Worm (Caenorhabditis elegans) whole organism, young adult: ENCODE data around the gene elpc-2.
A peak's percentile ranks its signal among the peaks of the same experiment; 100 is the strongest.

Source experiments
- B0019.2 ChIP-seq: fragments of 200-800 bp; sonication (Bioruptor generic); conservative IDR thresholded peaks from 2 replicates; pipeline ENCODE4 v1.3.6; 2022; ENCODE audit warnings: missing genetic modification reagents, missing genetic modification characterization, missing compliant biosample characterization
- B0336.3 ChIP-seq: fragments of 200-800 bp; sonication (Bioruptor generic); IDR thresholded peaks from 2 replicates; pipeline ENCODE4 v1.3.6; 2022; ENCODE audit warnings: missing genetic modification characterization, missing compliant biosample characterization
- F37B4.10 ChIP-seq: fragments of 200-800 bp; sonication (Bioruptor generic); IDR thresholded peaks from 2 replicates; pipeline ENCODE4 v1.3.6; 2022; ENCODE audit warnings: missing genetic modification characterization, missing compliant biosample characterization
- F39B2.1 ChIP-seq: fragments of 200-800 bp; sonication (Bioruptor generic); IDR thresholded peaks from 2 replicates; pipeline ENCODE4 v1.3.6; 2022; ENCODE audit warnings: missing genetic modification reagents, missing genetic modification characterization, missing compliant biosample characterization
- F55B11.4 ChIP-seq: sonication (generic microtip); optimal IDR thresholded peaks from 2 replicates; lab custom pipeline; 2016; ENCODE audit warnings: missing compliant biosample characterization, missing genetic modification characterization, borderline replicate concordance; ENCODE audit not compliant: insufficient read depth
- F57C9.4 ChIP-seq: sonication (generic microtip); optimal IDR thresholded peaks from 2 replicates; lab custom pipeline; 2017; ENCODE audit warnings: mild to moderate bottlenecking, missing genetic modification characterization, missing compliant biosample characterization
- K11D2.4 ChIP-seq: fragments of 200-800 bp; sonication (Bioruptor generic); IDR thresholded peaks from 2 replicates; pipeline ENCODE4 v1.3.6; 2022; ENCODE audit warnings: missing genetic modification reagents, missing genetic modification characterization, missing compliant biosample characterization
- Y53G8AR.9 ChIP-seq: fragments of 200-800 bp; sonication (Bioruptor generic); conservative IDR thresholded peaks from 2 replicates; pipeline ENCODE4 v1.3.6; 2022; ENCODE audit warnings: missing genetic modification reagents, missing genetic modification characterization, missing compliant biosample characterization
- Y67H2A.10 ChIP-seq: fragments of 200-800 bp; sonication (Bioruptor generic); conservative IDR thresholded peaks from 2 replicates; pipeline ENCODE4 v1.3.6; 2022; ENCODE audit warnings: missing genetic modification reagents, missing genetic modification characterization, missing compliant biosample characterization
- aptf-2 ChIP-seq: fragments of 200-800 bp; sonication (Bioruptor generic); conservative IDR thresholded peaks from 2 replicates; pipeline ENCODE4 v1.3.6; 2022; ENCODE audit warnings: missing genetic modification reagents, missing genetic modification characterization, missing compliant biosample characterization
- attf-6 ChIP-seq: fragments of 200-800 bp; sonication (Bioruptor generic); IDR thresholded peaks from 2 replicates; pipeline ENCODE4 v1.3.6; 2022; ENCODE audit warnings: missing genetic modification reagents, missing genetic modification characterization, missing compliant biosample characterization
- cebp-2 ChIP-seq: fragments of 200-800 bp; sonication (Bioruptor generic); IDR thresholded peaks from 2 replicates; pipeline ENCODE4 v1.3.6; 2022; ENCODE audit warnings: missing genetic modification characterization, missing compliant biosample characterization
- ceh-100 ChIP-seq: fragments of 200-800 bp; sonication (Bioruptor generic); IDR thresholded peaks from 2 replicates; pipeline ENCODE4 v1.3.6; 2022; ENCODE audit warnings: missing genetic modification reagents, missing genetic modification characterization, missing compliant biosample characterization
- die-1 ChIP-seq: sonication (generic microtip); optimal IDR thresholded peaks from 2 replicates; lab custom pipeline; 2016; ENCODE audit warnings: missing genotype, mild to moderate bottlenecking, missing genetic modification characterization, missing compliant biosample characterization
- dox-1 ChIP-seq: fragments of 200-800 bp; sonication (Bioruptor generic); IDR thresholded peaks from 2 replicates; pipeline ENCODE4 v1.3.6; 2022; ENCODE audit warnings: missing genetic modification reagents, missing genetic modification characterization, missing compliant biosample characterization
- egrh-3 ChIP-seq: fragments of 200-800 bp; sonication (Bioruptor generic); IDR thresholded peaks from 2 replicates; pipeline ENCODE4 v1.3.6; 2022; ENCODE audit warnings: missing genetic modification reagents, missing genetic modification characterization, missing compliant biosample characterization
- ets-4 ChIP-seq: fragments of 200-800 bp; sonication (Bioruptor generic); optimal IDR thresholded peaks from 2 replicates; lab custom pipeline; 2018; ENCODE audit warnings: mild to moderate bottlenecking, missing genetic modification characterization, missing compliant biosample characterization
- hlh-26 ChIP-seq: fragments of 200-800 bp; sonication (Bioruptor generic); conservative IDR thresholded peaks from 2 replicates; pipeline ENCODE4 v1.3.6; 2022; ENCODE audit warnings: missing genetic modification reagents, missing genetic modification characterization, missing compliant biosample characterization
- hmg-1.2 ChIP-seq: fragments of 200-800 bp; sonication (Bioruptor generic); IDR thresholded peaks from 2 replicates; pipeline ENCODE4 v1.3.6; 2022; ENCODE audit warnings: missing genetic modification reagents, missing genetic modification characterization, missing compliant biosample characterization
- let-526 ChIP-seq: fragments of 200-800 bp; sonication (Bioruptor generic); IDR thresholded peaks from 2 replicates; pipeline ENCODE4 v1.3.6; 2022; ENCODE audit warnings: missing genetic modification reagents, missing genetic modification characterization, missing compliant biosample characterization
- lin-26 ChIP-seq: fragments of 200-800 bp; sonication (Bioruptor generic); IDR thresholded peaks from 2 replicates; pipeline ENCODE4 v1.3.6; 2022; ENCODE audit warnings: missing genetic modification reagents, missing genetic modification characterization, missing compliant biosample characterization
- lin-54 ChIP-seq: fragments of 200-800 bp; sonication (Bioruptor generic); optimal IDR thresholded peaks from 2 replicates; lab custom pipeline; 2018; ENCODE audit warnings: mild to moderate bottlenecking, missing genetic modification characterization, missing compliant biosample characterization
- madf-6 ChIP-seq: fragments of 200-800 bp; sonication (Bioruptor generic); IDR thresholded peaks from 2 replicates; pipeline ENCODE4 v1.3.6; 2022; ENCODE audit warnings: missing genetic modification reagents, missing genetic modification characterization, missing compliant biosample characterization
- mes-4 ChIP-seq: sonication (generic microtip); optimal IDR thresholded peaks from 2 replicates; lab custom pipeline; 2016; ENCODE audit warnings: missing genotype, missing genetic modification characterization, missing compliant biosample characterization
- nhr-90 ChIP-seq: sonication (generic microtip); optimal IDR thresholded peaks from 2 replicates; lab custom pipeline; 2016; ENCODE audit warnings: missing genotype, mild to moderate bottlenecking, missing genetic modification characterization, missing compliant biosample characterization
- rcor-1 ChIP-seq: fragments of 200-800 bp; sonication (Bioruptor generic); IDR thresholded peaks from 2 replicates; pipeline ENCODE4 v1.3.6; 2022; ENCODE audit warnings: missing genetic modification reagents, missing genetic modification characterization, missing compliant biosample characterization
- xnd-1 ChIP-seq: sonication (generic microtip); optimal IDR thresholded peaks from 2 replicates; lab custom pipeline; 2016; ENCODE audit warnings: missing genotype, missing genetic modification reagents, missing genetic modification characterization, missing compliant biosample characterization
- zfh-2 ChIP-seq: fragments of 200-800 bp; sonication (Bioruptor generic); conservative IDR thresholded peaks from 2 replicates; pipeline ENCODE4 v1.3.6; 2022; ENCODE audit warnings: missing genetic modification reagents, missing genetic modification characterization, missing compliant biosample characterization
- zim-3 ChIP-seq: sonication (generic microtip); optimal IDR thresholded peaks from 2 replicates; lab custom pipeline; 2017; ENCODE audit warnings: mild to moderate bottlenecking, missing genetic modification characterization, moderate library complexity, missing compliant biosample characterization
- ztf-22 ChIP-seq: fragments of 200-800 bp; sonication (Bioruptor generic); optimal IDR thresholded peaks from 2 replicates; lab custom pipeline; 2018; ENCODE audit warnings: mild to moderate bottlenecking, missing genetic modification characterization, moderate library complexity, missing compliant biosample characterization
- ztf-25 ChIP-seq: fragments of 200-800 bp; sonication (Bioruptor generic); IDR thresholded peaks from 2 replicates; pipeline ENCODE4 v1.3.6; 2022; ENCODE audit warnings: missing genetic modification reagents, missing genetic modification characterization, missing compliant biosample characterization
- ztf-28 ChIP-seq: fragments of 200-800 bp; sonication (Bioruptor generic); IDR thresholded peaks from 2 replicates; pipeline ENCODE4 v1.3.6; 2022; ENCODE audit warnings: missing genetic modification reagents, missing genetic modification characterization, missing compliant biosample characterization

elpc-2 gene

DNA sequence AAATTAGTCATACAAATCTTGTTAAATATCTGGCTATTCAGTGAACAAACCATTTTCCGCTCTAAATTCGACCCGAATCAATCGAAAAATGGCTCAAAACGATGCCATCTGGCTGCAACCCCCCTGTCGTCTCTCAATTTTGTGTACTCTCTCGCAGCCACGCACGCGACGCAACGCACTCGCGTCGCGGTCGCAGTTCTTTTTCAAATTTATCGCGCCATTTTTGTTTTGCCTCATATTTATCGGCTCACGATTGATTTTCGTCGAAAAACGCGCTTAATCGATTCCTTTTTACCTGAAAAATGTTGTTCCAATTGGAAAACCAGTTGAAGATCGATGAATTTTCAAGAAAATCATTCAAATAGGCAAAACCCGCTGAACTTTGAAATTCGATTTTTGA lies 40.4 kb downstream of the elpc-2 start (continued):
- TF ChIP-seq aptf-2 (GFP tag; lab: Robert Waterston, UW) (no peak), madf-6 (peak; percentile 50; the same call in 1 of the 2 replicates), nhr-90 (no peak), F55B11.4 (tag; lab: Kevin White, UChicago) (no peak), Y67H2A.10 (GFP tag; lab: Robert Waterston, UW) (no peak), ets-4 (GFP tag; lab: Kevin White, UChicago) (no peak), lin-54 (GFP tag; lab: Kevin White, UChicago) (peak; percentile 63), zim-3 (no peak), hmg-1.2 (peak; percentile 95), K11D2.4 (GFP tag; lab: Robert Waterston, UW) (no peak)

ce11 chrIII:12714266-12714665 lies 40.8 kb downstream of the elpc-2 start, which contains the start of gene ssl-1:
Gene ssl-1, plus strand, starts transcription at chrIII:12714566.
- TF ChIP-seq rcor-1 (GFP tag; lab: Robert Waterston, UW) (no peak), xnd-1 (tag; lab: Kevin White, UChicago) (no peak), die-1 (tag; lab: Kevin White, UChicago) (no peak), attf-6 (no peak), Y53G8AR.9 (GFP tag; lab: Robert Waterston, UW) (no peak), F39B2.1 (GFP tag; lab: Robert Waterston, UW) (no peak), hlh-26 (GFP tag; lab: Robert Waterston, UW) (no peak), ztf-25 (GFP tag; lab: Robert Waterston, UW) (no peak), B0019.2 (GFP tag; lab: Robert Waterston, UW) (no peak), ztf-28 (no peak), F57C9.4 (tag; lab: Kevin White, UChicago) (no peak), mes-4 (tag; lab: Kevin White, UChicago) (no peak), aptf-2 (GFP tag; lab: Robert Waterston, UW) (no peak), ceh-100 (GFP tag; lab: Robert Waterston, UW) (no peak)

ce11 chrIII:12728149-12728548 lies 54.7 kb downstream of the elpc-2 start:
- TF ChIP-seq lin-54 (GFP tag; lab: Kevin White, UChicago) (no peak), lin-26 (GFP tag; lab: Robert Waterston, UW) (peak; percentile 35; the same call in 1 of the 2 replicates), dox-1 (GFP tag; lab: Robert Waterston, UW) (no peak), F37B4.10 (GFP tag; lab: Robert Waterston, UW) (no peak), let-526 (no peak), ztf-22 (GFP tag; lab: Kevin White, UChicago) (no peak), B0336.3 (GFP tag; lab: Robert Waterston, UW) (no peak), egrh-3 (GFP tag; lab: Robert Waterston, UW) (peak; percentile 54; the same call in 1 of the 2 replicates), cebp-2 (GFP tag; lab: Robert Waterston, UW) (no peak), zfh-2 (peak; percentile 81)
